Worm (Caenorhabditis elegans) whole organism, L2 larva: ENCODE results near the gene pos-1.

Source experiments
- Y55F3AM.14 ChIP-seq: fragments of 200-800 bp; sonication (Bioruptor generic); optimal IDR thresholded peaks from 2 replicates; lab custom pipeline; 2018; ENCODE audit warnings: mild to moderate bottlenecking, missing genetic modification characterization, missing compliant biosample characterization
- ama-1 ChIP-seq: fragments of 150-350 bp; optimal IDR thresholded peaks from 2 replicates; lab custom pipeline; 2018; ENCODE audit warnings: inconsistent platforms
- blmp-1 ChIP-seq: sonication (generic microtip); optimal IDR thresholded peaks from 2 replicates; lab custom pipeline; 2017; ENCODE audit warnings: missing genetic modification characterization, mild to moderate bottlenecking, missing compliant biosample characterization, antibody characterized with exemption, moderate library complexity; ENCODE audit not compliant: insufficient read depth
- elt-3 ChIP-seq: sonication (generic microtip); optimal IDR thresholded peaks from 2 replicates; lab custom pipeline; 2017; ENCODE audit warnings: missing biosample characterization, missing genetic modification characterization
- lin-39 ChIP-seq: fragments of 150-350 bp; optimal IDR thresholded peaks from 2 replicates; lab custom pipeline; 2014; ENCODE audit warnings: missing biosample characterization, missing genetic modification reagents, missing genetic modification characterization
- nhr-10 ChIP-seq: sonication (generic microtip); optimal IDR thresholded peaks from 2 replicates; lab custom pipeline; 2017; ENCODE audit warnings: missing biosample characterization, missing genetic modification characterization
- nhr-21 ChIP-seq: fragments of 150-350 bp; optimal IDR thresholded peaks from 2 replicates; lab custom pipeline; 2014; ENCODE audit warnings: missing biosample characterization, missing genetic modification characterization
- skn-1 ChIP-seq: sonication (generic microtip); optimal IDR thresholded peaks from 2 replicates; lab custom pipeline; 2017; ENCODE audit warnings: missing biosample characterization, missing genetic modification characterization
- snpc-4 ChIP-seq: fragments of 150-350 bp; optimal IDR thresholded peaks from 2 replicates; lab custom pipeline; 2014; ENCODE audit warnings: missing biosample characterization, missing genetic modification characterization
- unc-39 ChIP-seq: fragments of 150-350 bp; optimal IDR thresholded peaks from 2 replicates; lab custom pipeline; 2014; ENCODE audit warnings: missing biosample characterization, missing genetic modification characterization
- unc-62 ChIP-seq: fragments of 150-350 bp; optimal IDR thresholded peaks from 2 replicates; lab custom pipeline; 2014; ENCODE audit warnings: missing biosample characterization, missing genetic modification reagents, missing genetic modification characterization
- zag-1 ChIP-seq: fragments of 150-350 bp; optimal IDR thresholded peaks from 2 replicates; lab custom pipeline; 2014; ENCODE audit warnings: missing biosample characterization, missing genetic modification characterization
- ztf-11 ChIP-seq: sonication (generic microtip); optimal IDR thresholded peaks from 2 replicates; lab custom pipeline; 2017; ENCODE audit warnings: missing biosample characterization, missing genetic modification characterization

- TF ChIP-seq elt-3 (tag; lab: Kevin White, UChicago) (no peak), nhr-10 (tag; lab: Kevin White, UChicago) (no peak), ama-1 (no peak), nhr-21 (tag; lab: Kevin White, UChicago) (no peak), blmp-1 (tag; lab: Kevin White, UChicago) (no peak), snpc-4 (tag; lab: Kevin White, UChicago) (no peak), unc-62 (GFP tag; lab: Kevin White, UChicago) (no peak), zag-1 (no peak), skn-1 (tag; lab: Kevin White, UChicago) (no peak), lin-39 (no peak), ztf-11 (no peak), Y55F3AM.14 (GFP tag; lab: Kevin White, UChicago) (no peak), unc-39 (tag; lab: Kevin White, UChicago) (no peak)
These were observed 33.8 kb upstream of the pos-1 start for ce11 chrV:8380076-8380475.
